Worm (Caenorhabditis elegans): ENCODE results near the gene mpst-1.

Gene mpst-1

DNA sequence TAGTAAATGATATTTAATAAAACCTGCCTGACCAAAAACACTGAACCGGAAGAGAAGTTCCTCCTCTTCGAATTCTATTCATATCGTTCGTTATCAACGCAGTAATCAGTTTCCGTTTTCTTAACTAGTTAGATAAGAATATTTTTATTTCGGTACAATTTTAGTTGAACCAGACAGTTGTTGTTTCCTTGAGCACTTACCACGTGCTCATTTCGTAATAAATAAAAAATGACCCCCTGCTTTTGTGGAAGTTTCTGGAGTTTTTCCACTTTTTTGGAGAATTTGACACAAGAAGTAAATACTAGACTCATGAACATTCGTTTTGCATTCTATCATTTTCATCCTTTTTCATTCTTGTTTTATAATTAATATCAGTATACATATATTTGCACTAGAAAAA is 26.9 kb upstream of the mpst-1 start:
- TF ChIP-seq skn-1 (tag; optimal IDR thresholded peaks at IDR 0.05) (peak; percentile 30), sup-37 (GFP tag; optimal IDR thresholded peaks at IDR 0.05) (no peak), lin-35 (GFP tag; optimal IDR thresholded peaks at IDR 0.05) (peak in 1 of 2 experiments; percentile 5), unc-86 (tag; optimal IDR thresholded peaks at IDR 0.05) (peak; percentile 23), lin-14 (GFP tag; optimal IDR thresholded peaks at IDR 0.05) (peak; percentile 40), nhr-71 (tag; optimal IDR thresholded peaks at IDR 0.05) (peak; percentile 28)

DNA sequence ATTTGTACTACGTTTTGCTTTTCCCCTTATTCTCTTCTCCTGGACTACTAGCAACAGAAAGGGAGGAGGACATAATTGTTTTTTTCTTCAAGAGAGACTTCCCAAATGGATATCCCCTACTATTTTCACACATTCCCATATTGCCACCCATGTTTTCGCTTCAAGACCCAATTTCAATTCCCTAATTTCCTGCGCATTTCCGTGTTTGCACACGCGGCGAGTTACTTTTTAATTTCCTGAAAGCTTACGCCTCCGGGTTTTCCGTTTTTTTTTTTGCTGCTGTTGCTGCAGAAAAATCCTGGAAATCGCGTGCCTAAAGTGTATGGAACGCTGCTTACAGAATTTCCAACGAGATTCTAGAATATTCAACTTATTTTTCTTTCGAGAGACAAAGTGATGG is 25.4 kb upstream of the mpst-1 start:
- TF ChIP-seq irx-1 (tag; optimal IDR thresholded peaks at IDR 0.05) (no peak), ceh-63 (GFP tag; optimal IDR thresholded peaks at IDR 0.05) (no peak), fkh-8 (tag; optimal IDR thresholded peaks at IDR 0.05) (peak; percentile 60), hlh-17 (GFP tag; optimal IDR thresholded peaks at IDR 0.05; ENCODE audit: borderline replicate concordance) (no peak), efl-1 (optimal IDR thresholded peaks at IDR 0.05) (no peak), efl-1 (GFP tag; optimal IDR thresholded peaks at IDR 0.05 in 1 of 2) (peak in 1 of 2 experiments; percentile 83), sptf-1 (tag; optimal IDR thresholded peaks at IDR 0.05) (no peak), nhr-47 (tag; optimal IDR thresholded peaks at IDR 0.05) (peak; percentile 34), lin-14 (GFP tag; optimal IDR thresholded peaks at IDR 0.05) (peak; percentile 24)

DNA sequence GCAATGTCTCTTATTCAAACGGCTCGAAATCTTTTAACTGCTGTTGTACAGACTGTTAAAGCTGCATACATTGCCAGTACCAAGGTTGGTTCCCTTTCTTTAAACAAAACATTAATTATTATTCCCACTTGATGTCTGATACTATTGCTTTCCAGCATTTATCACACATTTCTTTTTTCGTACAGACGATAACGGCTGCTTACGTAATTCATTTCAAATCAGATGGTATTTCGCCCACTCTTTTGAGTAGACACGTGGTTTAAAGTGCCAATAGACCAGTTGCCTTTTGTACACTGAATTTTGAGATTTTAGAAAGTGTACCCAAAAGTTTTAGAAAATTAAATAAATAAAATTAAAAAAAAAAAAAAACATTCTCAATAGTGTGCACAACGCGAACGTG is 22.5 kb upstream of the mpst-1 start:
- TF ChIP-seq egl-27 (tag; optimal IDR thresholded peaks at IDR 0.05) = no peak
- peak in 1 of 2 experiments; percentile 53 for TF ChIP-seq lin-35 (GFP tag; optimal IDR thresholded peaks at IDR 0.05)
- no peak for TF ChIP-seq xbp-1 (tag; optimal IDR thresholded peaks at IDR 0.05)
- no peak for TF ChIP-seq dpl-1 (GFP tag; optimal IDR thresholded peaks at IDR 0.05)
- peak; percentile 72 for TF ChIP-seq elt-2 (tag; optimal IDR thresholded peaks at IDR 0.05)
- TF ChIP-seq pax-3 (tag; optimal IDR thresholded peaks at IDR 0.05) = no peak
- no peak for TF ChIP-seq lin-15B (tag; optimal IDR thresholded peaks at IDR 0.05)
- TF ChIP-seq F16B12.6 (tag; optimal IDR thresholded peaks at IDR 0.05) = no peak
- no peak for TF ChIP-seq mef-2 (tag; optimal IDR thresholded peaks at IDR 0.05)
- TF ChIP-seq dsc-1 (tag; optimal IDR thresholded peaks at IDR 0.05) = no peak
- no peak for TF ChIP-seq blmp-1 (tag; optimal IDR thresholded peaks at IDR 0.05)
- no peak for TF ChIP-seq nhr-77 (tag; optimal IDR thresholded peaks at IDR 0.05)
- TF ChIP-seq sox-4 (tag; optimal IDR thresholded peaks at IDR 0.05) = no peak
- TF ChIP-seq efl-3 (GFP tag; optimal IDR thresholded peaks at IDR 0.05) = no peak
- no peak for TF ChIP-seq vab-15 (tag; optimal IDR thresholded peaks at IDR 0.05)
- no peak for TF ChIP-seq ceh-88 (GFP tag; IDR thresholded peaks at IDR 0.05)
- no peak for TF ChIP-seq ceh-82 (tag; optimal IDR thresholded peaks at IDR 0.05)
- no peak for TF ChIP-seq snpc-4 (tag; optimal IDR thresholded peaks at IDR 0.05)
- TF ChIP-seq fos-1 (tag; optimal IDR thresholded peaks at IDR 0.05) = no peak
- TF ChIP-seq mab-9 (GFP tag; IDR thresholded peaks at IDR 0.05) = no peak
- peak; percentile 17 for TF ChIP-seq nhr-20 (tag; optimal IDR thresholded peaks at IDR 0.05)
- no peak for TF ChIP-seq isw-1 (GFP tag; IDR thresholded peaks at IDR 0.05)
- TF ChIP-seq nhr-71 (tag; optimal IDR thresholded peaks at IDR 0.05) = no peak

DNA sequence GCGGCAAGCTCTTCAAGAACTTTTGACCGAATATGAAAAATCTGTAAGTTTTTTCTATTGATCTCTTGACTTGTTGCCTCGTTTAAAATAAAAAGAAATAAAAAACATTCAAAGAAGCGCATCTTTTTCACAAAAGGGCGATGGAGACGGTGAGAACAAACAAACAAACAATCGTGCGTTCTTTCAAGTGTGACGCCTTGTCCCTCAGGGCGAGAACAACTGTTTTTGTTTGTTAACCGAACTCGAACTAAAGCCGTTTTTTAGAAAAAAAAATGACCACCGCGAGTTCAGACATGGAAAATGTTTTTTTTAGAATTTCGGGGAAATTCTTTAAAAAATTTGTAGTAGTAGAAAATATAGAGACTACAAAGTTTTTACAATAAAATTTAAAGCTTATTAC is 20.1 kb upstream of the mpst-1 start:
- no peak for TF ChIP-seq dpl-1 (GFP tag; optimal IDR thresholded peaks at IDR 0.05)
- no peak for TF ChIP-seq ceh-8 (GFP tag; optimal IDR thresholded peaks at IDR 0.05)
- TF ChIP-seq nhr-20 (tag; optimal IDR thresholded peaks at IDR 0.05) = no peak
- TF ChIP-seq pax-3 (tag; optimal IDR thresholded peaks at IDR 0.05) = no peak
- TF ChIP-seq lsy-2 (tag; optimal IDR thresholded peaks at IDR 0.05) = no peak
- TF ChIP-seq nhr-237 (tag; optimal IDR thresholded peaks at IDR 0.05) = no peak
- no peak for TF ChIP-seq swsn-7 (tag; optimal IDR thresholded peaks at IDR 0.05)
- TF ChIP-seq mep-1 (tag; optimal IDR thresholded peaks at IDR 0.05) = no peak
- TF ChIP-seq zip-4 (GFP tag; optimal IDR thresholded peaks at IDR 0.05) = no peak
- no peak for TF ChIP-seq irx-1 (tag; optimal IDR thresholded peaks at IDR 0.05)
- TF ChIP-seq C16A3.4 (tag; optimal IDR thresholded peaks at IDR 0.05) = no peak
- TF ChIP-seq mdl-1 (tag; optimal IDR thresholded peaks at IDR 0.05) = no peak
- no peak for TF ChIP-seq pag-3 (tag; optimal IDR thresholded peaks at IDR 0.05; ENCODE audit: borderline replicate concordance, insufficient read depth)
- no peak for TF ChIP-seq nhr-76 (tag; optimal IDR thresholded peaks at IDR 0.05)
- no peak for TF ChIP-seq jun-1 (tag; optimal IDR thresholded peaks at IDR 0.05)
- TF ChIP-seq grh-1 (GFP tag; IDR thresholded peaks at IDR 0.05) = no peak
- no peak for TF ChIP-seq unc-86 (tag; optimal IDR thresholded peaks at IDR 0.05)
